Worm (Caenorhabditis elegans) whole organism, L4 larva: ENCODE measurements around the gene mig-10.

Experiments
- aly-2 ChIP-seq: sonication (generic microtip); optimal IDR thresholded peaks from 2 replicates; lab custom pipeline; 2018; ENCODE audit warnings: missing biosample characterization, missing genetic modification characterization
- jun-1 ChIP-seq: fragments of 150-350 bp; optimal IDR thresholded peaks from 2 replicates; lab custom pipeline; 2014; ENCODE audit warnings: missing biosample characterization, missing genetic modification reagents, missing genetic modification characterization
- lsy-2 ChIP-seq, 2 experiments: fragments of 150-350 bp in 1 of 2; sonication (generic microtip) in 1 of 2; optimal IDR thresholded peaks; 2 replicates each; lab custom pipeline; 2014 to 2017; ENCODE audit warnings: missing biosample characterization in 2 of 2, missing genetic modification characterization in 2 of 2
- madf-5 ChIP-seq, 2 experiments: fragments of 200-800 bp; sonication (Bioruptor generic); IDR thresholded peaks; 2 replicates each; pipeline ENCODE4 v1.3.6; 2022; ENCODE audit warnings: missing compliant biosample characterization in 2 of 2, missing genetic modification characterization in 2 of 2
- nhr-11 ChIP-seq: fragments of 150-350 bp; optimal IDR thresholded peaks from 2 replicates; lab custom pipeline; 2014; ENCODE audit warnings: missing biosample characterization, missing genetic modification characterization
- nhr-237 ChIP-seq: sonication (generic microtip); optimal IDR thresholded peaks from 2 replicates; lab custom pipeline; 2017; ENCODE audit warnings: missing biosample characterization, missing genetic modification characterization
- nhr-25 ChIP-seq: sonication (generic microtip); optimal IDR thresholded peaks from 2 replicates; lab custom pipeline; 2017; ENCODE audit warnings: missing genetic modification characterization, mild to moderate bottlenecking, missing compliant biosample characterization, antibody characterized with exemption, moderate library complexity, borderline replicate concordance; ENCODE audit not compliant: insufficient read depth
- nhr-28 ChIP-seq: fragments of 150-350 bp; optimal IDR thresholded peaks from 2 replicates; lab custom pipeline; 2014; ENCODE audit warnings: missing biosample characterization, missing genetic modification characterization
- nhr-48 ChIP-seq: sonication (generic microtip); optimal IDR thresholded peaks from 2 replicates; lab custom pipeline; 2016; ENCODE audit warnings: mild to moderate bottlenecking, missing genetic modification characterization, missing compliant biosample characterization
- nhr-77 ChIP-seq: fragments of 150-350 bp; optimal IDR thresholded peaks from 2 replicates; lab custom pipeline; 2014; ENCODE audit warnings: missing biosample characterization, missing genetic modification characterization
- rbr-2 ChIP-seq: sonication (generic microtip); optimal IDR thresholded peaks from 2 replicates; lab custom pipeline; 2016; ENCODE audit warnings: missing genotype, missing genetic modification characterization, missing compliant biosample characterization
- set-16 ChIP-seq: fragments of 200-800 bp; sonication (Bioruptor generic); IDR thresholded peaks from 2 replicates; pipeline ENCODE4 v1.3.6; 2022; ENCODE audit warnings: missing genetic modification reagents, missing genetic modification characterization, missing compliant biosample characterization
- zag-1 ChIP-seq: fragments of 150-350 bp; optimal IDR thresholded peaks from 2 replicates; lab custom pipeline; 2014; ENCODE audit warnings: missing biosample characterization, missing genetic modification characterization

ce11 chrIII:8331211-8331610 is 52.3 kb downstream of the mig-10 start, which contains the start of gene iglr-2:
- no peak for TF ChIP-seq nhr-48 (tag; lab: Kevin White, UChicago)
- no peak for TF ChIP-seq zag-1 (tag; lab: Kevin White, UChicago)
- no peak for TF ChIP-seq jun-1 (tag; lab: Kevin White, UChicago)
- TF ChIP-seq set-16 (GFP tag; lab: Robert Waterston, UW) = no peak
- no peak for TF ChIP-seq nhr-77 (tag; lab: Kevin White, UChicago)
- no peak for TF ChIP-seq madf-5 (GFP tag; IDR thresholded peaks at IDR 0.05; lab: Robert Waterston, UW)
- TF ChIP-seq nhr-25 (tag; lab: Kevin White, UChicago) = no peak
- TF ChIP-seq lsy-2 (tag; optimal IDR thresholded peaks at IDR 0.05; lab: Kevin White, UChicago) = no peak
- TF ChIP-seq rbr-2 (tag; lab: Kevin White, UChicago) = no peak
- no peak for TF ChIP-seq nhr-11 (tag; lab: Kevin White, UChicago)
- no peak for TF ChIP-seq aly-2 (tag; lab: Kevin White, UChicago)
- no peak for TF ChIP-seq nhr-28 (tag; lab: Kevin White, UChicago)
- no peak for TF ChIP-seq nhr-237 (tag; lab: Kevin White, UChicago)
